Worm (Caenorhabditis elegans): Measurements from ENCODE around the gene abts-4.
A peak's percentile ranks its signal among the peaks of the same experiment; 100 is the strongest.

Gene abts-4

DNA sequence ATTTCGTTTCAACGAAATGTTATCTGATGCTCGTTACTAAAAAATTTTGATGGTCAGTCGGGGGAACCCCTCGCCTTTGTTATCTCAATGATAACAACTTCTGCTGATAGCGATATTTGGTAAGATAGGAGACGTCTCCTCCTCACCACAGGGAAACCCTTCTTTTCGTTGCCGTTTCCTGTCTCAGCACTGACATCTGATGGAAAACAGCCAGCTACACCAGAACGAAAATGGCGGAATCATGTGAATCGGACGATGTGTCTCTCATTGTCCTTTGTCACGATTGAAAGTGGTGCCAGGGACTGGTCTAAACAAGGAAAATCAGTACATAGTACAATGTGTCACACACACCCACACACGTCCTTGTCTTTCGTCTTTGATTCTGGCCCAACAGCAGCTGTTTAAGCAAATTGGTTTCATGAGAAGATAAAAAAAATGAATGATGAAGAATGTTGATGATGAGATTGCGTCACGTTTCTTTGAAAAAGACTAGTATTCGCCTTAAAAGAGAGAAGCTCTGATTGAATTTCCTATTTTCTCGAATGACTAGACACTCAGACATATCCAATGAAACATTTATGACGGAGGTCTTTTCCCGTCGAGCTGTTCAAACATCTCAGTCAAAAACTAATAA, 25.1 kb downstream of the abts-4 start (continued):
- peak; percentile 48 for TF ChIP-seq unc-130 (tag; optimal IDR thresholded peaks at IDR 0.05)
- peak in 1 of 3 experiments; percentile 17 for TF ChIP-seq dpl-1 (GFP tag; optimal IDR thresholded peaks at IDR 0.05)
- no peak for TF ChIP-seq jun-1 (tag; optimal IDR thresholded peaks at IDR 0.05)
- no peak for TF ChIP-seq pag-3 (tag; optimal IDR thresholded peaks at IDR 0.05; ENCODE audit: borderline replicate concordance, insufficient read depth)
- TF ChIP-seq C34B4.2 (tag; optimal IDR thresholded peaks at IDR 0.05), result no peak
- no peak for TF ChIP-seq efl-3 (GFP tag; optimal IDR thresholded peaks at IDR 0.05)
- TF ChIP-seq nhr-237 (tag; optimal IDR thresholded peaks at IDR 0.05), result no peak
- peak; percentile 88 for TF ChIP-seq nhr-71 (tag; optimal IDR thresholded peaks at IDR 0.05)
- TF ChIP-seq nhr-12 (tag; optimal IDR thresholded peaks at IDR 0.05), result no peak
- peak in 1 of 2 experiments; percentile 11 for TF ChIP-seq ztf-11 (tag; optimal IDR thresholded peaks at IDR 0.05)
- TF ChIP-seq swsn-7 (tag; optimal IDR thresholded peaks at IDR 0.05), result peak; percentile 64
- TF ChIP-seq skn-1 (tag; optimal IDR thresholded peaks at IDR 0.05), result no peak
- TF ChIP-seq fos-1 (tag; optimal IDR thresholded peaks at IDR 0.05), result peak; percentile 2
- TF ChIP-seq unc-86 (tag; optimal IDR thresholded peaks at IDR 0.05), result peak; percentile 40
- TF ChIP-seq aly-2 (tag; optimal IDR thresholded peaks at IDR 0.05), result no peak
- TF ChIP-seq ceh-82 (tag; optimal IDR thresholded peaks at IDR 0.05), result no peak
- TF ChIP-seq C04F5.9 (tag; optimal IDR thresholded peaks at IDR 0.05), result no peak
- no peak for TF ChIP-seq nhr-28 (tag; optimal IDR thresholded peaks at IDR 0.05)
- no peak for TF ChIP-seq unc-98 (GFP tag; IDR thresholded peaks at IDR 0.05)
- peak; percentile 21 for TF ChIP-seq rnt-1 (tag; optimal IDR thresholded peaks at IDR 0.05)
- peak; percentile 94 to 99 (median 98) for TF ChIP-seq elt-3 (tag; optimal IDR thresholded peaks at IDR 0.05)
- no peak for TF ChIP-seq hlh-4 (tag; optimal IDR thresholded peaks at IDR 0.05)
- TF ChIP-seq sox-4 (tag; optimal IDR thresholded peaks at IDR 0.05), result peak; percentile 47
- peak in 1 of 2 experiments; percentile 26 for TF ChIP-seq efl-1 (optimal IDR thresholded peaks at IDR 0.05)
- peak in 1 of 2 experiments; percentile 45 for TF ChIP-seq efl-1 (GFP tag; optimal IDR thresholded peaks at IDR 0.05 in 1 of 2)
- TF ChIP-seq zip-4 (GFP tag; optimal IDR thresholded peaks at IDR 0.05), result no peak
- TF ChIP-seq sup-37 (GFP tag; optimal IDR thresholded peaks at IDR 0.05), result no peak
- peak; percentile 63 for TF ChIP-seq mep-1 (tag; optimal IDR thresholded peaks at IDR 0.05)
- no peak for TF ChIP-seq mdl-1 (tag; optimal IDR thresholded peaks at IDR 0.05)
- TF ChIP-seq isw-1 (GFP tag; IDR thresholded peaks at IDR 0.05), result no peak
- TF ChIP-seq lin-39 (tag; optimal IDR thresholded peaks at IDR 0.05), result no peak
- no peak for TF ChIP-seq snpc-4 (tag; optimal IDR thresholded peaks at IDR 0.05)
- TF ChIP-seq hlh-17 (GFP tag; optimal IDR thresholded peaks at IDR 0.05; ENCODE audit: borderline replicate concordance), result no peak
- TF ChIP-seq nhr-84 (tag; optimal IDR thresholded peaks at IDR 0.05), result no peak
- TF ChIP-seq egl-27 (tag; optimal IDR thresholded peaks at IDR 0.05), result peak in 1 of 2 experiments; percentile 31
- no peak for TF ChIP-seq ceh-88 (GFP tag; IDR thresholded peaks at IDR 0.05)
- TF ChIP-seq Y116A8C.19 (tag; optimal IDR thresholded peaks at IDR 0.05; ENCODE audit: borderline replicate concordance), result no peak
- TF ChIP-seq ces-1 (GFP tag; optimal IDR thresholded peaks at IDR 0.05), result no peak
- no peak for TF ChIP-seq ceh-90 (tag; optimal IDR thresholded peaks at IDR 0.05)
- TF ChIP-seq blmp-1 (tag; optimal IDR thresholded peaks at IDR 0.05), result peak; percentile 89
- TF ChIP-seq tlp-1 (tag; optimal IDR thresholded peaks at IDR 0.05), result peak; percentile 60
- TF ChIP-seq nhr-90 (tag; optimal IDR thresholded peaks at IDR 0.05; ENCODE audit: poor library complexity), result peak; percentile 81
- no peak for TF ChIP-seq unc-62 (GFP tag; optimal IDR thresholded peaks at IDR 0.05)
- TF ChIP-seq pqm-1 (tag; optimal IDR thresholded peaks at IDR 0.05), result no peak
- TF ChIP-seq irx-1 (tag; optimal IDR thresholded peaks at IDR 0.05), result peak; percentile 69
- TF ChIP-seq nhr-76 (tag; optimal IDR thresholded peaks at IDR 0.05), result no peak
- TF ChIP-seq grh-1 (GFP tag; IDR thresholded peaks at IDR 0.05), result peak; percentile 68
- peak; percentile 37 for TF ChIP-seq egl-13 (tag; optimal IDR thresholded peaks at IDR 0.05)
- TF ChIP-seq tbx-2 (tag; optimal IDR thresholded peaks at IDR 0.05), result peak; percentile 71
- peak; percentile 70 for TF ChIP-seq nhr-19 (GFP tag; conservative IDR thresholded peaks at IDR 0.05)
- no peak for TF ChIP-seq ets-5 (GFP tag; IDR thresholded peaks at IDR 0.05)
- peak; percentile 51 for TF ChIP-seq zag-1 (tag; optimal IDR thresholded peaks at IDR 0.05)
- TF ChIP-seq unc-30 (tag; optimal IDR thresholded peaks at IDR 0.05), result no peak
